Worm (Caenorhabditis elegans): ENCODE results near the gene spig-8.

DNA sequence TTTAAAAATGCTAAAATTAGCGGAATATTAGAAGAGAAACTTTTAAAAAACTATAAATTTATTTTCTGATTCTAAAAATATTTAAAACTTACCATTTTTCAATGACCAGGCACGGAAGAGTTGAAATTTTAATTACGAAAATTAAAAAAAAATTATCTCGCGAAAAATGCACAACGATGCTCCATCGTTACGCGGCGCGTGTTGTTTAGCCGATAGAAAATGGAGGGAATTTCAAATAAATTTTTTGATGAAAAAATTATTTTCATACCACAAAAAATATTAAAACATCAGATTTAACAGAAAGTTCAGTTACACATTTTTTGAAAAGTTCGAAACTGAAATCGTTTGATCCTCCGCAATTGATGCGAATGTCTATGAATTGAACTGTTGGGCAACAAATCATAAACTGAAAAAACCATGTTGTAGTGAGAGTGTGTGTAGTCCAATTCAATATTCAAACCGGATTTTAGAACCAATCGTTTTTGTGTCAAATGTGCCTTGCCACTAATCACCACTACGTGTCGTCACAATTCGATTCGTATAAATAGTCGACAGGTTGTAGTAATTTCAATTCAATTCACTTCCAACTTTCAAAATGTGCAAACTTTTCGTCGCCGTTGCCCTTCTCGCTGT is 3.4 kb upstream of the spig-8 start, which contains the start of the genes tofu-2 and spig-1:
- no peak for TF ChIP-seq ref-1 (GFP tag; conservative IDR thresholded peaks at IDR 0.05)
- no peak for TF ChIP-seq klf-2 (GFP tag; conservative IDR thresholded peaks at IDR 0.05)
- no peak for TF ChIP-seq med-1 (GFP tag; optimal IDR thresholded peaks at IDR 0.05; ENCODE audit: insufficient read depth)
- no peak for TF ChIP-seq T22C8.4 (GFP tag; IDR thresholded peaks at IDR 0.05)
- no peak for TF ChIP-seq flt-1 (GFP tag; IDR thresholded peaks at IDR 0.05)
- TF ChIP-seq cog-1 (tag; optimal IDR thresholded peaks at IDR 0.05): no peak
- no peak for TF ChIP-seq ztf-23 (GFP tag; IDR thresholded peaks at IDR 0.05)

Measured in whole organism, midembryonic.